Worm (Caenorhabditis elegans): ENCODE results near the gene C15B12.9.

C15B12.9 gene

DNA sequence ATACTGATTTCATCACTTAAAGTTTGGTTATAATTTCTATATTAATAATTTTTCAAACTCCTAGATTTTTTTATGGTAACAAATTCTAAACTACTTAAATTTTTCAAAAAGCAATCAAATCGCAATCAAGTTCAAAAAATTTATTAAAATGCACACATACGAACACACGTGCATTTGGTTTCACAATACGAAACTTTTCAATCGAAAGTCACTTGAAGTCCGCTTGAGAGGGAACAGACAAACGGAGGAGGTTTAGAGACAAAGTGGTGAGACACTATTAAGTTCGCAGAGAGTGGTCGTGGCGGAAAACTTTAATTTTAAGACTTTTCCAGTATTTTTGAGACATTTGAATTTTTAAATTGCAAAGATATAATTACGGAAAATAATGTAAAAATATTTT lies 37.1 kb downstream of the C15B12.9 start, which contains the start of gene glr-8:
TSS of gene glr-8 (plus strand) at position 319 of the 400 bp plus-strand sequence.
- TF ChIP-seq lsy-2 (tag; optimal IDR thresholded peaks at IDR 0.05) (no peak), crh-2 (tag; optimal IDR thresholded peaks at IDR 0.05) (no peak), sem-4 (tag; optimal IDR thresholded peaks at IDR 0.05) (no peak), aly-2 (tag; optimal IDR thresholded peaks at IDR 0.05) (no peak), nhr-77 (tag; optimal IDR thresholded peaks at IDR 0.05) (no peak), nhr-10 (tag; optimal IDR thresholded peaks at IDR 0.05) (no peak), elt-3 (tag; optimal IDR thresholded peaks at IDR 0.05) (no peak), nhr-21 (tag; optimal IDR thresholded peaks at IDR 0.05) (no peak), blmp-1 (tag; optimal IDR thresholded peaks at IDR 0.05; ENCODE audit: insufficient read depth) (no peak), gmeb-1 (tag; optimal IDR thresholded peaks at IDR 0.05) (no peak), alr-1 (tag; optimal IDR thresholded peaks at IDR 0.05) (no peak), unc-62 (GFP tag; optimal IDR thresholded peaks at IDR 0.05) (no peak), nhr-11 (tag; optimal IDR thresholded peaks at IDR 0.05) (no peak), elt-1 (tag; optimal IDR thresholded peaks at IDR 0.05) (no peak), unc-55 (GFP tag; optimal IDR thresholded peaks at IDR 0.05) (no peak), nhr-6 (tag; optimal IDR thresholded peaks at IDR 0.05) (no peak), nhr-23 (tag; optimal IDR thresholded peaks at IDR 0.05) (no peak), Y55F3AM.14 (GFP tag; optimal IDR thresholded peaks at IDR 0.05) (no peak), mdl-1 (tag; optimal IDR thresholded peaks at IDR 0.05) (no peak)

DNA sequence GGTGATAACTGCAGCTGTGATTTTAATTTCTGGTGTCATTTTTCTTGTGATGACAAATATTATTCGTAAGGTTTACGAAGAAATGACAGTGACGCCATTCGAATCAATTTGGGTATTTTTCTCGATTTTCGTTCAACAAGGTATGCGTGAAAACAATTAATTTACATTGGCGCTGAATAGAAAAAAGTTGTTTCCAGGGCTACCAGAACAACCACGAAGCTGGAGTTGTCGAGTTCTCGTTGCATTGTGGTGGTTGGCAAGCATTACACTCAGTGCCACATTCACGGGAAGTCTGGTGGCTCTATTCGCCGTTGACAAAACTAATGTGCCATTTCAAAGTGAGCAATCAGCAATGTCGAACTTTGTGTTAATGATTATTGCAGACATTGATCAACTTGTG lies 39.1 kb downstream of the C15B12.9 start:
- TF ChIP-seq mbf-1 (tag; optimal IDR thresholded peaks at IDR 0.05): no peak

ce11 chrX:6509813-6510212 lies 41.2 kb downstream of the C15B12.9 start:
- TF ChIP-seq nhr-129 (tag; optimal IDR thresholded peaks at IDR 0.05) (peak; percentile 44), lsy-2 (tag; optimal IDR thresholded peaks at IDR 0.05) (peak in 1 of 2 experiments; percentile 42), ama-1 (optimal IDR thresholded peaks at IDR 0.05) (no peak), F13H6.1 (tag; optimal IDR thresholded peaks at IDR 0.05) (peak; percentile 42), sma-9 (GFP tag; optimal IDR thresholded peaks at IDR 0.05) (peak; percentile 38), sma-9 (tag; optimal IDR thresholded peaks at IDR 0.05) (no peak)

- TF ChIP-seq nhr-77 (tag; optimal IDR thresholded peaks at IDR 0.05) (no peak), nhr-129 (tag; optimal IDR thresholded peaks at IDR 0.05) (no peak), lin-39 (tag; optimal IDR thresholded peaks at IDR 0.05) (no peak), zag-1 (tag; optimal IDR thresholded peaks at IDR 0.05) (no peak), elt-1 (tag; optimal IDR thresholded peaks at IDR 0.05) (no peak), mab-5 (tag; optimal IDR thresholded peaks at IDR 0.05) (no peak), ceh-16 (tag; optimal IDR thresholded peaks at IDR 0.05) (no peak), unc-55 (GFP tag; optimal IDR thresholded peaks at IDR 0.05) (no peak), skn-1 (tag; optimal IDR thresholded peaks at IDR 0.05) (no peak), nhr-11 (tag; optimal IDR thresholded peaks at IDR 0.05) (no peak), ztf-1 (GFP tag; conservative IDR thresholded peaks at IDR 0.05) (no peak), gmeb-1 (tag; optimal IDR thresholded peaks at IDR 0.05) (no peak), nhr-25 (tag; optimal IDR thresholded peaks at IDR 0.05) (no peak), ama-1 (optimal IDR thresholded peaks at IDR 0.05) (no peak), Y55F3AM.14 (GFP tag; optimal IDR thresholded peaks at IDR 0.05) (no peak), lin-13 (GFP tag; optimal IDR thresholded peaks at IDR 0.05) (no peak), sem-4 (tag; optimal IDR thresholded peaks at IDR 0.05) (no peak)
Observed at ce11 chrX:6510627-6511026, 42.0 kb downstream of the C15B12.9 start, which contains the start of gene ttr-36. ttr-36 (plus strand) TSS chrX:6510927.

DNA sequence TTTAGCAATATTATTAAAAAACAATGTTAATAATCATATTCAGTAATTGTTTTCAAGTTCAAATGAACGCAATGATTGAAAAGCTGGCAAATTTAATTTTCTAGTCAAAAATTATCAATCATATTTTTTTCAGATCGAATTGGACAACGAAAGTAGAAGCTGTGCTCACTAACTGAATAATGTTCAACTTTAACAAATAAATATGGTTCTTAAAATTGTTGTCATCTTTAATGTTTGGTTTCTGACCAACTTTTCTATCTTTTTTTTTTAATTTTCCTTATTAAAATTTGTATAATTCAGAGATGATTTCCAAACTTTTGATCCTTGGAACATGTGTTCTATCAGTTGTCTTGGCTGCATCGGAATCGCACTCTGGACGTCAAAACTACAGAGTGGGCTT lies 43.4 kb downstream of the C15B12.9 start, which contains the start of gene ttr-35:
TSS of gene ttr-35 (plus strand) at position 301 of the 400 bp plus-strand sequence.
- TF ChIP-seq R02D3.7 (tag; optimal IDR thresholded peaks at IDR 0.05) (no peak), blmp-1 (tag; optimal IDR thresholded peaks at IDR 0.05; ENCODE audit: insufficient read depth) (no peak)

DNA sequence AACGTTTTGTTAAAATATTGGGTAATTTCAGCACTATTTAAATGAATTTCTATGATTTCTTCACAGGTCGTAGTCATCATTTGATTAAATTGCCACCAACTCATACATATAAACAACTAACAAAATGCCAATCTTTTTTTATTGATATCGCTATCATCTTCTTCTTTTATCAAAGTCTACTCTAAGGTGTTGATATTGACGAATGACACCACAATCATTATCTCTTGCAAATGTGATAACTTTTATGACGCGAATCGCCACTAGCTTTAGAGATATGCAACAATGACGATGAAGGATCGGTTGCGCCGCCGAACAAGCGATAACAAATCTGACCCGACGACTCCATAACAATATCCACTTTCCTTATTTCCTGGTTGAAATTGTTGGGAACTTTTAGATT lies 45.9 kb downstream of the C15B12.9 start:
- peak; percentile 16 for TF ChIP-seq fos-1 (tag; optimal IDR thresholded peaks at IDR 0.05)
- peak; percentile 20 for TF ChIP-seq nhr-21 (tag; optimal IDR thresholded peaks at IDR 0.05)
- TF ChIP-seq peb-1 (tag; optimal IDR thresholded peaks at IDR 0.05): no peak
- peak; percentile 6 for TF ChIP-seq sma-9 (GFP tag; optimal IDR thresholded peaks at IDR 0.05)
- no peak for TF ChIP-seq sma-9 (tag; optimal IDR thresholded peaks at IDR 0.05)

Data from whole organism, L2 larva.